Worm (Caenorhabditis elegans): Measurements from ENCODE around the gene nhr-50.

ce11 chrV:15967542-15967941, 32.9 kb downstream of the nhr-50 start, which contains the start of gene sri-1:
- TF ChIP-seq ama-1 (optimal IDR thresholded peaks at IDR 0.05) = no peak
- TF ChIP-seq zip-5 (tag; optimal IDR thresholded peaks at IDR 0.05) = no peak
- TF ChIP-seq C08G9.2 (tag; optimal IDR thresholded peaks at IDR 0.05) = no peak

Measured in whole organism, late embryonic.